Worm (Caenorhabditis elegans) whole organism, L1 larva: ENCODE results near the gene C35B1.2.
A peak's percentile ranks its signal among the peaks of the same experiment; 100 is the strongest.

Experiments used
- F16B12.6 ChIP-seq: fragments of 150-350 bp; optimal IDR thresholded peaks from 2 replicates; lab custom pipeline; 2014; ENCODE audit warnings: missing biosample characterization, missing genetic modification characterization
- Y116A8C.19 ChIP-seq: sonication (generic microtip); optimal IDR thresholded peaks from 2 replicates; lab custom pipeline; 2016; ENCODE audit warnings: missing compliant biosample characterization, missing genetic modification characterization, borderline replicate concordance
- alr-1 ChIP-seq: fragments of 200-800 bp; sonication (Bioruptor generic); optimal IDR thresholded peaks from 2 replicates; lab custom pipeline; 2018; ENCODE audit warnings: borderline replicate concordance, mild to moderate bottlenecking, missing genetic modification characterization, missing compliant biosample characterization
- aly-2 ChIP-seq: fragments of 150-350 bp; optimal IDR thresholded peaks from 2 replicates; lab custom pipeline; 2014; ENCODE audit warnings: missing biosample characterization, missing genetic modification characterization
- ama-1 ChIP-seq: fragments of 150-350 bp; optimal IDR thresholded peaks from 2 replicates; lab custom pipeline; 2014
- ceh-8 ChIP-seq: fragments of 200-800 bp; sonication (Bioruptor generic); optimal IDR thresholded peaks from 2 replicates; lab custom pipeline; 2018; ENCODE audit warnings: mild to moderate bottlenecking, missing genetic modification characterization, moderate library complexity, missing compliant biosample characterization
- ceh-90 ChIP-seq: sonication (generic microtip); optimal IDR thresholded peaks from 2 replicates; lab custom pipeline; 2016; ENCODE audit warnings: missing genetic modification characterization, missing compliant biosample characterization
- dpl-1 ChIP-seq, 3 experiments: fragments of 150-350 bp in 2 of 3; sonication (generic microtip) in 1 of 3; optimal IDR thresholded peaks; 2 replicates each; lab custom pipeline; 2014 to 2017; ENCODE audit warnings: missing biosample characterization in 3 of 3, missing genetic modification characterization in 3 of 3, missing genetic modification reagents in 3 of 3
- dsc-1 ChIP-seq: sonication (generic microtip); optimal IDR thresholded peaks from 2 replicates; lab custom pipeline; 2016; ENCODE audit warnings: mild to moderate bottlenecking, missing genetic modification characterization, missing compliant biosample characterization
- efl-3 ChIP-seq: fragments of 200-800 bp; sonication (Bioruptor generic); optimal IDR thresholded peaks from 2 replicates; lab custom pipeline; 2018; ENCODE audit warnings: mild to moderate bottlenecking, missing genetic modification characterization, missing compliant biosample characterization
- egl-13 ChIP-seq: sonication (generic microtip); optimal IDR thresholded peaks from 2 replicates; lab custom pipeline; 2016; ENCODE audit warnings: missing genotype, missing genetic modification reagents, missing genetic modification characterization, missing compliant biosample characterization
- egl-27 ChIP-seq, 2 experiments: fragments of 150-350 bp in 1 of 2; sonication (generic microtip); optimal IDR thresholded peaks; 3 replicates each; lab custom pipeline; 2017 to 2018; ENCODE audit warnings: missing biosample characterization in 2 of 2, missing genetic modification characterization in 2 of 2, missing genetic modification reagents in 2 of 2
- elt-3 ChIP-seq, 6 experiments: fragments of 150-350 bp in 1 of 6; sonication (generic microtip); optimal IDR thresholded peaks; 2 replicates each; lab custom pipeline; 2017 to 2018; ENCODE audit warnings: missing biosample characterization in 6 of 6, missing genetic modification characterization in 6 of 6, inconsistent platforms in 1 of 6
- fkh-8 ChIP-seq: sonication (generic microtip); optimal IDR thresholded peaks from 2 replicates; lab custom pipeline; 2016; ENCODE audit warnings: mild to moderate bottlenecking, missing genetic modification characterization, missing compliant biosample characterization
- isw-1 ChIP-seq: fragments of 200-800 bp; sonication (Bioruptor generic); IDR thresholded peaks from 2 replicates; pipeline ENCODE4 v1.3.6; 2022; ENCODE audit warnings: missing genetic modification characterization, missing compliant biosample characterization
- lin-13 ChIP-seq: fragments of 150-350 bp; optimal IDR thresholded peaks from 2 replicates; lab custom pipeline; 2014; ENCODE audit warnings: missing biosample characterization, missing genetic modification reagents, missing genetic modification characterization
- lin-14 ChIP-seq: fragments of 200-800 bp; sonication (Bioruptor generic); optimal IDR thresholded peaks from 2 replicates; lab custom pipeline; 2018; ENCODE audit warnings: mild to moderate bottlenecking, missing genetic modification characterization, moderate library complexity, missing compliant biosample characterization
- lin-39 ChIP-seq: fragments of 150-350 bp; optimal IDR thresholded peaks from 2 replicates; lab custom pipeline; 2014; ENCODE audit warnings: missing biosample characterization, missing genetic modification reagents, missing genetic modification characterization
- lir-3 ChIP-seq: sonication (generic microtip); optimal IDR thresholded peaks from 2 replicates; lab custom pipeline; 2016; ENCODE audit warnings: mild to moderate bottlenecking, missing genetic modification characterization, moderate library complexity, missing compliant biosample characterization; ENCODE audit not compliant: poor library complexity
- mdl-1 ChIP-seq, 2 experiments: fragments of 150-350 bp; optimal IDR thresholded peaks; 2 replicates each; lab custom pipeline; 2014 to 2017; ENCODE audit warnings: missing biosample characterization in 2 of 2, missing genetic modification characterization in 2 of 2, inconsistent platforms in 1 of 2
- mep-1 ChIP-seq: fragments of 150-350 bp; optimal IDR thresholded peaks from 2 replicates; lab custom pipeline; 2014; ENCODE audit warnings: missing biosample characterization, missing genetic modification characterization
- nhr-11 ChIP-seq: fragments of 150-350 bp; optimal IDR thresholded peaks from 2 replicates; lab custom pipeline; 2014; ENCODE audit warnings: missing biosample characterization, missing genetic modification characterization
- nhr-12 ChIP-seq: sonication (generic microtip); optimal IDR thresholded peaks from 2 replicates; lab custom pipeline; 2017; ENCODE audit warnings: missing biosample characterization, missing genetic modification characterization
- nhr-20 ChIP-seq: sonication (generic microtip); optimal IDR thresholded peaks from 2 replicates; lab custom pipeline; 2016; ENCODE audit warnings: mild to moderate bottlenecking, missing genetic modification characterization, missing compliant biosample characterization
- nhr-47 ChIP-seq: sonication (generic microtip); optimal IDR thresholded peaks from 2 replicates; lab custom pipeline; 2016; ENCODE audit warnings: mild to moderate bottlenecking, missing genetic modification characterization, moderate library complexity, missing compliant biosample characterization
- nhr-77 ChIP-seq: fragments of 150-350 bp; optimal IDR thresholded peaks from 2 replicates; lab custom pipeline; 2014; ENCODE audit warnings: missing biosample characterization, missing genetic modification characterization
- nhr-84 ChIP-seq: sonication (generic microtip); optimal IDR thresholded peaks from 2 replicates; lab custom pipeline; 2017; ENCODE audit warnings: missing biosample characterization, missing genetic modification characterization
- nhr-85 ChIP-seq: sonication (generic microtip); peaks from one replicate; lab custom pipeline; 2016; ENCODE audit warnings: missing genetic modification characterization, inconsistent platforms, missing compliant biosample characterization
- nhr-90 ChIP-seq: sonication (generic microtip); optimal IDR thresholded peaks from 2 replicates; lab custom pipeline; 2016; ENCODE audit warnings: mild to moderate bottlenecking, missing genetic modification characterization, missing compliant biosample characterization; ENCODE audit not compliant: poor library complexity
- pax-3 ChIP-seq: fragments of 200-800 bp; sonication (Bioruptor generic); optimal IDR thresholded peaks from 2 replicates; lab custom pipeline; 2018; ENCODE audit warnings: mild to moderate bottlenecking, missing genetic modification characterization, moderate library complexity, missing compliant biosample characterization
- pqm-1 ChIP-seq: sonication (generic microtip); optimal IDR thresholded peaks from 3 replicates; lab custom pipeline; 2017; ENCODE audit warnings: missing biosample characterization, missing genetic modification characterization
- rnt-1 ChIP-seq: sonication (generic microtip); optimal IDR thresholded peaks from 2 replicates; lab custom pipeline; 2016; ENCODE audit warnings: mild to moderate bottlenecking, missing genetic modification characterization, moderate library complexity, missing compliant biosample characterization
- skn-1 ChIP-seq: fragments of 150-350 bp; optimal IDR thresholded peaks from 2 replicates; lab custom pipeline; 2014; ENCODE audit warnings: missing biosample characterization, missing genetic modification characterization
- sox-4 ChIP-seq: sonication (generic microtip); optimal IDR thresholded peaks from 2 replicates; lab custom pipeline; 2016; ENCODE audit warnings: missing genetic modification characterization, missing compliant biosample characterization
- sptf-1 ChIP-seq: fragments of 150-350 bp; optimal IDR thresholded peaks from 2 replicates; lab custom pipeline; 2014; ENCODE audit warnings: missing biosample characterization, missing genetic modification characterization
- sup-37 ChIP-seq: fragments of 200-800 bp; sonication (Bioruptor generic); optimal IDR thresholded peaks from 2 replicates; lab custom pipeline; 2018; ENCODE audit warnings: mild to moderate bottlenecking, missing genetic modification characterization, missing compliant biosample characterization
- tbx-2 ChIP-seq: sonication (generic microtip); optimal IDR thresholded peaks from 2 replicates; lab custom pipeline; 2016; ENCODE audit warnings: missing genetic modification characterization, missing compliant biosample characterization
- tlp-1 ChIP-seq: fragments of 150-350 bp; optimal IDR thresholded peaks from 2 replicates; lab custom pipeline; 2014; ENCODE audit warnings: missing biosample characterization, missing genetic modification characterization
- unc-62 ChIP-seq: fragments of 150-350 bp; optimal IDR thresholded peaks from 2 replicates; lab custom pipeline; 2014; ENCODE audit warnings: missing biosample characterization, missing genetic modification reagents, missing genetic modification characterization
- xbp-1 ChIP-seq: sonication (generic microtip); optimal IDR thresholded peaks from 2 replicates; lab custom pipeline; 2016; ENCODE audit warnings: missing genetic modification characterization, missing compliant biosample characterization
- zip-4 ChIP-seq: fragments of 200-800 bp; sonication (Bioruptor generic); optimal IDR thresholded peaks from 2 replicates; lab custom pipeline; 2018; ENCODE audit warnings: mild to moderate bottlenecking, missing genetic modification characterization, moderate library complexity, missing compliant biosample characterization

The C35B1.2 gene

DNA sequence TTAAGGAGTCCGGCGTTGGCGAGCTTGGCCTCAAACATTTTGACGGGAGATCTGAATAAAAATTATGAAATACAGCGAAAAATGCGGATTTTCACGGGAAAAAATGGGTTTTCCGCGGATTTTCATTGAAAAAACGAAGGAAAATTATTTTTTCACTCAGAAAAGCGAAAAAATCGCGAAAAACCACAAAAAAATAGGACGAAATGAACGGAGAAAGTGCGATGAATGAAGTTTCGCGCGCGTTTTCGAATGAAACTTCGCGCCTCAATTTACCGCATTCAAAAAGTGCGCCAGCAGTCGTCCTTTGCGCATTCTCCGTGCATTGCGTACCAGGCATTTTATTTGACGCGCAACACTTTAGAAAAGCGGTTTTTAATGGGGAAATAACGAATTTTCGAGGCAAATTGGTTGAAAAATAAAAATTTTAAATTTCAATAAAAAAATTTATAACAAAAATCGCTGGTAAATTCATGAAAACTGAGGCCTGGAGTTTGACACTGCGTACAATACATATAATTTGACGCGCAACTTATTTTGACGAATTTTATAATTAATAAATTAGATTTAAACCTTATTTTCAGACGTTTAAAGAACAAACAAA lies 36.5 kb upstream of the C35B1.2 start, which contains the start of gene pcn-1 (continued):
- peak; percentile 37 for TF ChIP-seq Y116A8C.19
- TF ChIP-seq tbx-2 (tag; lab: Kevin White, UChicago): peak; percentile 99
- peak; percentile 94 for TF ChIP-seq zip-4 (GFP tag; lab: Kevin White, UChicago)
- TF ChIP-seq skn-1 (tag; lab: Kevin White, UChicago): peak; percentile 83
- TF ChIP-seq mdl-1 (tag; optimal IDR thresholded peaks at IDR 0.05; lab: Kevin White, UChicago): peak in 1 of 2 experiments; percentile 66
- TF ChIP-seq nhr-77 (tag; lab: Kevin White, UChicago): peak; percentile 80
- no peak for TF ChIP-seq ama-1 (lab: Kevin White, UChicago)
- no peak for TF ChIP-seq pqm-1
- TF ChIP-seq rnt-1 (tag; lab: Kevin White, UChicago): peak; percentile 97
- peak; percentile 44 for TF ChIP-seq aly-2 (tag; lab: Kevin White, UChicago)
- TF ChIP-seq tlp-1 (tag; lab: Kevin White, UChicago): no peak
- peak; percentile 98 for TF ChIP-seq egl-13 (tag; lab: Kevin White, UChicago)
- TF ChIP-seq elt-3 (tag; optimal IDR thresholded peaks at IDR 0.05; lab: Kevin White, UChicago): peak in 3 of 6 experiments; percentile 63 to 92 (median 91)
- peak; percentile 97 for TF ChIP-seq pax-3 (tag; lab: Kevin White, UChicago)
- peak; percentile 97 for TF ChIP-seq xbp-1 (tag; lab: Kevin White, UChicago)
- TF ChIP-seq efl-3 (GFP tag; lab: Kevin White, UChicago): peak; percentile 100
- peak; percentile 75 for TF ChIP-seq ceh-90 (tag; lab: Kevin White, UChicago)
- no peak for TF ChIP-seq nhr-12 (tag; lab: Kevin White, UChicago)
- TF ChIP-seq nhr-20 (tag; lab: Kevin White, UChicago): peak; percentile 97
- no peak for TF ChIP-seq lir-3
- peak; percentile 97 for TF ChIP-seq fkh-8 (tag; lab: Kevin White, UChicago)
- TF ChIP-seq lin-14 (GFP tag; lab: Kevin White, UChicago): peak; percentile 98
- TF ChIP-seq ceh-8 (GFP tag; lab: Kevin White, UChicago): peak; percentile 95
- no peak for TF ChIP-seq sptf-1 (tag; lab: Kevin White, UChicago)
- TF ChIP-seq egl-27 (tag; optimal IDR thresholded peaks at IDR 0.05; lab: Kevin White, UChicago): peak in 1 of 2 experiments; percentile 24
- peak; percentile 91 for TF ChIP-seq nhr-11 (tag; lab: Kevin White, UChicago)
- no peak for TF ChIP-seq nhr-84 (tag; lab: Kevin White, UChicago)
- TF ChIP-seq nhr-47: peak; percentile 99
- peak; percentile 98 for TF ChIP-seq isw-1 (GFP tag; lab: Robert Waterston, UW)
- peak; percentile 95 for TF ChIP-seq F16B12.6
- no peak for TF ChIP-seq alr-1
- TF ChIP-seq sox-4: peak; percentile 97
- TF ChIP-seq lin-39 (tag; lab: Kevin White, UChicago): peak; percentile 90

- TF ChIP-seq nhr-20 (tag; lab: Kevin White, UChicago) (no peak), nhr-77 (tag; lab: Kevin White, UChicago) (no peak), lin-13 (GFP tag; lab: Kevin White, UChicago) (no peak), mep-1 (tag; lab: Kevin White, UChicago) (no peak), Y116A8C.19 (no peak), dsc-1 (no peak), nhr-90 (tag; lab: Kevin White, UChicago) (no peak), xbp-1 (tag; lab: Kevin White, UChicago) (no peak), nhr-85 (tag; lab: Kevin White, UChicago) (no peak), sox-4 (no peak), dpl-1 (GFP tag; optimal IDR thresholded peaks at IDR 0.05; lab: Kevin White, UChicago) (no peak), unc-62 (GFP tag; lab: Kevin White, UChicago) (no peak), sup-37 (GFP tag; lab: Kevin White, UChicago) (no peak)
Measured at ce11 chrIV:4051539-4051938, 34.5 kb upstream of the C35B1.2 start, which contains the start of gene wrt-5. Gene wrt-5, minus strand, starts transcription at chrIV:4051639.
